Worm (Caenorhabditis elegans) whole organism, young adult: Measurements from ENCODE around the gene C16C10.9.

Experiments used
- B0336.3 ChIP-seq: fragments of 200-800 bp; sonication (Bioruptor generic); IDR thresholded peaks from 2 replicates; pipeline ENCODE4 v1.3.6; 2022; ENCODE audit warnings: missing genetic modification characterization, missing compliant biosample characterization
- F37B4.10 ChIP-seq: fragments of 200-800 bp; sonication (Bioruptor generic); IDR thresholded peaks from 2 replicates; pipeline ENCODE4 v1.3.6; 2022; ENCODE audit warnings: missing genetic modification characterization, missing compliant biosample characterization
- F57A8.1 ChIP-seq: fragments of 200-800 bp; sonication (Bioruptor generic); optimal IDR thresholded peaks from 2 replicates; lab custom pipeline; 2018; ENCODE audit warnings: mild to moderate bottlenecking, missing genetic modification characterization, moderate library complexity, missing compliant biosample characterization
- K11D2.4 ChIP-seq: fragments of 200-800 bp; sonication (Bioruptor generic); IDR thresholded peaks from 2 replicates; pipeline ENCODE4 v1.3.6; 2022; ENCODE audit warnings: missing genetic modification reagents, missing genetic modification characterization, missing compliant biosample characterization
- T07F8.4 ChIP-seq: sonication (generic microtip); optimal IDR thresholded peaks from 2 replicates; lab custom pipeline; 2016; ENCODE audit warnings: mild to moderate bottlenecking, missing genetic modification characterization, moderate library complexity, missing compliant biosample characterization
- Y53G8AR.9 ChIP-seq: fragments of 200-800 bp; sonication (Bioruptor generic); conservative IDR thresholded peaks from 2 replicates; pipeline ENCODE4 v1.3.6; 2022; ENCODE audit warnings: missing genetic modification reagents, missing genetic modification characterization, missing compliant biosample characterization
- ZK185.1 ChIP-seq: sonication (generic microtip); optimal IDR thresholded peaks from 2 replicates; lab custom pipeline; 2016; ENCODE audit warnings: mild to moderate bottlenecking, missing genetic modification characterization, missing compliant biosample characterization; ENCODE audit not compliant: poor library complexity, severe bottlenecking
- ama-1 ChIP-seq, 3 experiments: fragments of 150-350 bp in 1 of 3; sonication (generic microtip) in 2 of 3; optimal IDR thresholded peaks; 2 replicates each; lab custom pipeline; 2014 to 2018; ENCODE audit warnings: missing biosample characterization in 2 of 3, missing genetic modification characterization in 2 of 3, missing genetic modification reagents in 2 of 3
- aptf-2 ChIP-seq: fragments of 200-800 bp; sonication (Bioruptor generic); conservative IDR thresholded peaks from 2 replicates; pipeline ENCODE4 v1.3.6; 2022; ENCODE audit warnings: missing genetic modification reagents, missing genetic modification characterization, missing compliant biosample characterization
- atf-7 ChIP-seq: sonication (generic microtip); optimal IDR thresholded peaks from 2 replicates; lab custom pipeline; 2017; ENCODE audit warnings: mild to moderate bottlenecking, missing genetic modification characterization, missing compliant biosample characterization
- athp-1 ChIP-seq: sonication (generic microtip); optimal IDR thresholded peaks from 2 replicates; lab custom pipeline; 2017; ENCODE audit warnings: mild to moderate bottlenecking, missing genetic modification characterization, missing compliant biosample characterization
- attf-6 ChIP-seq: fragments of 200-800 bp; sonication (Bioruptor generic); IDR thresholded peaks from 2 replicates; pipeline ENCODE4 v1.3.6; 2022; ENCODE audit warnings: missing genetic modification reagents, missing genetic modification characterization, missing compliant biosample characterization
- bed-2 ChIP-seq: fragments of 200-800 bp; sonication (Bioruptor generic); IDR thresholded peaks from 2 replicates; pipeline ENCODE4 v1.3.6; 2022; ENCODE audit warnings: missing genetic modification reagents, missing genetic modification characterization, missing compliant biosample characterization
- cebp-1 ChIP-seq, 2 experiments: fragments of 200-800 bp in 1 of 2; sonication (Bioruptor generic) in 1 of 2; sonication (generic microtip) in 1 of 2; IDR thresholded peaks in 1 of 2; optimal IDR thresholded peaks in 1 of 2; 2 replicates each; pipeline versions ENCODE4 v1.3.6 to Lab custom; 2017 to 2022; ENCODE audit warnings: missing compliant biosample characterization in 2 of 2, missing genetic modification characterization in 2 of 2, mild to moderate bottlenecking in 1 of 2, missing genetic modification reagents in 1 of 2, moderate library complexity in 1 of 2
- ceh-40 ChIP-seq: fragments of 200-800 bp; sonication (Bioruptor generic); IDR thresholded peaks from 2 replicates; pipeline ENCODE4 v1.3.6; 2022; ENCODE audit warnings: missing genetic modification characterization, missing compliant biosample characterization
- dpl-1 ChIP-seq: fragments of 150-350 bp; optimal IDR thresholded peaks from 2 replicates; lab custom pipeline; 2014; ENCODE audit warnings: missing biosample characterization, missing genetic modification reagents, missing genetic modification characterization
- ekl-4 ChIP-seq: fragments of 200-800 bp; sonication (Bioruptor generic); IDR thresholded peaks from 2 replicates; pipeline ENCODE4 v1.3.6; 2022; ENCODE audit warnings: missing genetic modification reagents, missing genetic modification characterization, missing compliant biosample characterization
- ets-4 ChIP-seq: fragments of 200-800 bp; sonication (Bioruptor generic); optimal IDR thresholded peaks from 2 replicates; lab custom pipeline; 2018; ENCODE audit warnings: mild to moderate bottlenecking, missing genetic modification characterization, missing compliant biosample characterization
- lag-1 ChIP-seq: fragments of 200-800 bp; sonication (Bioruptor generic); IDR thresholded peaks from 2 replicates; pipeline ENCODE4 v1.3.6; 2022; ENCODE audit warnings: missing genetic modification reagents, missing genetic modification characterization, missing compliant biosample characterization
- lin-54 ChIP-seq: fragments of 200-800 bp; sonication (Bioruptor generic); optimal IDR thresholded peaks from 2 replicates; lab custom pipeline; 2018; ENCODE audit warnings: mild to moderate bottlenecking, missing genetic modification characterization, missing compliant biosample characterization
- lir-1 ChIP-seq: fragments of 200-800 bp; sonication (Bioruptor generic); conservative IDR thresholded peaks from 2 replicates; pipeline ENCODE4 v1.3.6; 2022; ENCODE audit warnings: missing genetic modification reagents, missing genetic modification characterization, missing compliant biosample characterization
- lsl-1 ChIP-seq: fragments of 200-800 bp; sonication (Bioruptor generic); optimal IDR thresholded peaks from 2 replicates; lab custom pipeline; 2018; ENCODE audit warnings: mild to moderate bottlenecking, missing genetic modification characterization, moderate library complexity, missing compliant biosample characterization
- madf-3 ChIP-seq: fragments of 200-800 bp; sonication (Bioruptor generic); IDR thresholded peaks from 2 replicates; pipeline ENCODE4 v1.3.6; 2022; ENCODE audit warnings: missing genetic modification reagents, missing genetic modification characterization, missing compliant biosample characterization
- mes-4 ChIP-seq: sonication (generic microtip); optimal IDR thresholded peaks from 2 replicates; lab custom pipeline; 2016; ENCODE audit warnings: missing genotype, missing genetic modification characterization, missing compliant biosample characterization
- nhr-80 ChIP-seq: sonication (generic microtip); optimal IDR thresholded peaks from 2 replicates; lab custom pipeline; 2016; ENCODE audit warnings: missing genetic modification characterization, missing compliant biosample characterization
- pbrm-1 ChIP-seq: fragments of 200-800 bp; sonication (Bioruptor generic); IDR thresholded peaks from 2 replicates; pipeline ENCODE4 v1.3.6; 2022; ENCODE audit warnings: missing genetic modification reagents, missing genetic modification characterization, missing compliant biosample characterization
- rcor-1 ChIP-seq: fragments of 200-800 bp; sonication (Bioruptor generic); IDR thresholded peaks from 2 replicates; pipeline ENCODE4 v1.3.6; 2022; ENCODE audit warnings: missing genetic modification reagents, missing genetic modification characterization, missing compliant biosample characterization
- sdz-38 ChIP-seq: sonication (generic microtip); optimal IDR thresholded peaks from 2 replicates; lab custom pipeline; 2016; ENCODE audit warnings: missing genotype, missing genetic modification characterization, missing compliant biosample characterization
- snpc-1.3 ChIP-seq: sonication (generic microtip); optimal IDR thresholded peaks from 2 replicates; lab custom pipeline; 2017; ENCODE audit warnings: missing genetic modification characterization, mild to moderate bottlenecking, missing compliant biosample characterization, antibody characterized with exemption, moderate library complexity, missing genotype, missing genetic modification reagents; ENCODE audit not compliant: insufficient read depth
- somi-1 ChIP-seq: fragments of 200-800 bp; sonication (Bioruptor generic); optimal IDR thresholded peaks from 2 replicates; lab custom pipeline; 2018; ENCODE audit warnings: mild to moderate bottlenecking, missing genetic modification characterization, missing compliant biosample characterization
- unc-130 ChIP-seq: sonication (generic microtip); optimal IDR thresholded peaks from 2 replicates; lab custom pipeline; 2016; ENCODE audit warnings: missing genetic modification reagents, missing genetic modification characterization, missing compliant biosample characterization
- zfh-2 ChIP-seq: fragments of 200-800 bp; sonication (Bioruptor generic); conservative IDR thresholded peaks from 2 replicates; pipeline ENCODE4 v1.3.6; 2022; ENCODE audit warnings: missing genetic modification reagents, missing genetic modification characterization, missing compliant biosample characterization
- ztf-22 ChIP-seq: fragments of 200-800 bp; sonication (Bioruptor generic); optimal IDR thresholded peaks from 2 replicates; lab custom pipeline; 2018; ENCODE audit warnings: mild to moderate bottlenecking, missing genetic modification characterization, moderate library complexity, missing compliant biosample characterization
- ztf-26 ChIP-seq: sonication (generic microtip); optimal IDR thresholded peaks from 2 replicates; lab custom pipeline; 2017; ENCODE audit warnings: missing genetic modification characterization, missing compliant biosample characterization
- ztf-28 ChIP-seq: fragments of 200-800 bp; sonication (Bioruptor generic); IDR thresholded peaks from 2 replicates; pipeline ENCODE4 v1.3.6; 2022; ENCODE audit warnings: missing genetic modification reagents, missing genetic modification characterization, missing compliant biosample characterization

C16C10.9 gene

ce11 chrIII:4168665-4169064 is 11.5 kb upstream of the C16C10.9 start, which contains the start of gene ccdc-55:
ccdc-55 (minus strand) TSS chrIII:4168765.
- TF ChIP-seq attf-6 (GFP tag; lab: Robert Waterston, UW), result no peak
- TF ChIP-seq Y53G8AR.9, result no peak
- no peak for TF ChIP-seq nhr-80 (tag; lab: Kevin White, UChicago)
- no peak for TF ChIP-seq F57A8.1 (GFP tag; lab: Kevin White, UChicago)
- no peak for TF ChIP-seq pbrm-1 (GFP tag; lab: Robert Waterston, UW)
- TF ChIP-seq lir-1 (GFP tag; lab: Robert Waterston, UW), result no peak
- TF ChIP-seq sdz-38 (tag; lab: Kevin White, UChicago), result no peak

ce11 chrIII:4166745-4167144 is 9.5 kb upstream of the C16C10.9 start, which contains the start of gene rnf-5:
rnf-5 (minus strand) TSS chrIII:4166845.
- no peak for TF ChIP-seq mes-4 (tag; lab: Kevin White, UChicago)
- no peak for TF ChIP-seq sdz-38 (tag; lab: Kevin White, UChicago)
- no peak for TF ChIP-seq ZK185.1
- no peak for TF ChIP-seq unc-130 (GFP tag; lab: Kevin White, UChicago)
- TF ChIP-seq lag-1 (GFP tag; lab: Robert Waterston, UW), result no peak
- TF ChIP-seq somi-1 (GFP tag; lab: Kevin White, UChicago), result no peak
- TF ChIP-seq B0336.3 (GFP tag; lab: Robert Waterston, UW), result no peak

- TF ChIP-seq ztf-26 (tag; lab: Kevin White, UChicago), result no peak
- TF ChIP-seq Y53G8AR.9, result no peak
- TF ChIP-seq ama-1 (optimal IDR thresholded peaks at IDR 0.05; lab: Kevin White, UChicago), result no peak
- no peak for TF ChIP-seq ama-1 (GFP tag; optimal IDR thresholded peaks at IDR 0.05; lab: Kevin White, UChicago)
- TF ChIP-seq madf-3, result no peak
- no peak for TF ChIP-seq lin-54 (GFP tag; lab: Kevin White, UChicago)
- no peak for TF ChIP-seq sdz-38 (tag; lab: Kevin White, UChicago)
- no peak for TF ChIP-seq T07F8.4
- TF ChIP-seq K11D2.4, result no peak
- no peak for TF ChIP-seq bed-2
- no peak for TF ChIP-seq atf-7
- TF ChIP-seq ekl-4 (GFP tag; lab: Robert Waterston, UW), result no peak
- no peak for TF ChIP-seq ceh-40 (GFP tag; lab: Robert Waterston, UW)
- no peak for TF ChIP-seq ztf-22 (GFP tag; lab: Kevin White, UChicago)
- no peak for TF ChIP-seq rcor-1 (GFP tag; lab: Robert Waterston, UW)
- TF ChIP-seq dpl-1 (GFP tag; lab: Kevin White, UChicago), result no peak
Measured at ce11 chrIII:4164071-4164470, 6.9 kb upstream of the C16C10.9 start, which contains the start of gene C16C10.8. C16C10.8 (minus strand) TSS chrIII:4164171.

- TF ChIP-seq ets-4 (GFP tag; lab: Kevin White, UChicago), result no peak
- no peak for TF ChIP-seq snpc-1.3
- TF ChIP-seq somi-1 (GFP tag; lab: Kevin White, UChicago), result no peak
- no peak for TF ChIP-seq athp-1
- no peak for TF ChIP-seq ztf-28 (GFP tag; lab: Robert Waterston, UW)
- TF ChIP-seq lin-54 (GFP tag; lab: Kevin White, UChicago), result no peak
- no peak for TF ChIP-seq cebp-1 (GFP tag; IDR thresholded peaks at IDR 0.05; lab: Robert Waterston, UW)
- TF ChIP-seq cebp-1 (tag; optimal IDR thresholded peaks at IDR 0.05; lab: Kevin White, UChicago), result no peak
- no peak for TF ChIP-seq lsl-1 (GFP tag; lab: Kevin White, UChicago)
- TF ChIP-seq F37B4.10 (GFP tag; lab: Robert Waterston, UW), result no peak
- no peak for TF ChIP-seq K11D2.4
- TF ChIP-seq zfh-2 (GFP tag; lab: Robert Waterston, UW), result no peak
- no peak for TF ChIP-seq aptf-2 (GFP tag; lab: Robert Waterston, UW)
Measured at ce11 chrIII:4160937-4161336, 3.7 kb upstream of the C16C10.9 start, which contains the start of gene C01G12.16. C01G12.16 (plus strand) TSS chrIII:4161237.
